Fruit fly (Drosophila melanogaster): Measurements from ENCODE around the gene Ggt-1.

Ggt-1 gene

DNA sequence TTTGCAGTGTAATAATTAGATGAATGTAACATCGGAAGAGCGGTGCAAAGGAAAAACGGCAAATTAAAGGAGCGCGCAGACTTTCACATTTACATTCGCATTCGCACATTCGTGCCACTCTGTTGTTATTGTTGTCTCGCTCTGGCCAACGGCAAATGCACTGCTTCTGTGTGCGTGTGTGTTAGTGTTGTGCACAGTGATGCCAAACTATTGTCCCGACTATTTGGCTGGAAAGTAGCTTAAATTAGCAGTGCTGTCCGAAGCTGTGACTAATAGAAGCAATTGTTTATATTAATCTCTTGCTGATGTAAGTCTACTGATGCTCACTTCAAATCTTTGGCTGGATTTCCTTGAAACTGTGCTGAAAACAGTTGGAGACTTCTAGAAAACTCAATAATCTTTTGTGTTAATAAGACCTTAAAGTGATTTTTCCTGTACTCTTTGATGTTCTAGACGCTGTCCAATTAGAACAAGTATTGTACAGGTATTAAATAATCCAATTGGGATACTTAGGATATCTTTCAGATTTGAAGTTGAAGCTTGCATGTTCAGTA, 3.7 kb upstream of the Ggt-1 start (continued):
- peak; percentile 2 for TF ChIP-seq CG13775 (GFP tag; optimal IDR thresholded peaks at IDR 0.05)
- TF ChIP-seq bowl (GFP tag; IDR thresholded peaks at IDR 0.05), result no peak
- TF ChIP-seq unpg (GFP tag; optimal IDR thresholded peaks at IDR 0.05), result peak; percentile 0
- TF ChIP-seq Ets65A (GFP tag), result peak; percentile 58
- no peak for TF ChIP-seq D19B (GFP tag; optimal IDR thresholded peaks at IDR 0.05)
- TF ChIP-seq zen (tag; optimal IDR thresholded peaks at IDR 0.05), result no peak
- peak; percentile 90 for TF ChIP-seq cg (GFP tag; optimal IDR thresholded peaks at IDR 0.05)
- TF ChIP-seq CG9817 (tag; optimal IDR thresholded peaks at IDR 0.05), result peak; percentile 15
- peak; percentile 12 for TF ChIP-seq shn (GFP tag; optimal IDR thresholded peaks at IDR 0.05)
- TF ChIP-seq slbo (GFP tag; IDR thresholded peaks at IDR 0.05), result peak; percentile 45; the same call in 1 of the 2 replicates
- peak; percentile 63 to 93 for TF ChIP-seq insv (GFP tag; optimal IDR thresholded peaks at IDR 0.05)
- TF ChIP-seq ash1 (GFP tag; optimal IDR thresholded peaks at IDR 0.05), result no peak
- TF ChIP-seq CG11504 (tag; optimal IDR thresholded peaks at IDR 0.05), result peak; percentile 32
- TF ChIP-seq CG17361 (GFP tag; IDR thresholded peaks at IDR 0.05), result peak; percentile 34; the same call in 1 of the 3 replicates
- TF ChIP-seq Trl (optimal IDR thresholded peaks at IDR 0.05), result no peak
- TF ChIP-seq Trl (GFP tag; optimal IDR thresholded peaks at IDR 0.05), result peak; percentile 8
- no peak for TF ChIP-seq Optix (GFP tag; IDR thresholded peaks at IDR 0.05)
- TF ChIP-seq zf30C (GFP tag; optimal IDR thresholded peaks at IDR 0.05), result peak; percentile 24
- TF ChIP-seq Nf-YC (tag; optimal IDR thresholded peaks at IDR 0.05), result peak; percentile 22
- peak; percentile 6 for TF ChIP-seq nmo (GFP tag; optimal IDR thresholded peaks at IDR 0.05)
- peak; percentile 37 for TF ChIP-seq CG30403 (GFP tag; optimal IDR thresholded peaks at IDR 0.05)
- TF ChIP-seq chinmo (GFP tag; IDR thresholded peaks at IDR 0.05; ENCODE audit: partially characterized antibody), result peak; percentile 63; the same call in 2 of the 4 replicates
- peak in 1 of 2 experiments; percentile 25 for TF ChIP-seq dpn (GFP tag; optimal IDR thresholded peaks at IDR 0.05)
- TF ChIP-seq Bdp1 (GFP tag; optimal IDR thresholded peaks at IDR 0.05), result no peak
- no peak for TF ChIP-seq sob (GFP tag; IDR thresholded peaks at IDR 0.05)
- TF ChIP-seq NC2β (GFP tag; optimal IDR thresholded peaks at IDR 0.05), result no peak
- peak; percentile 33; the same call in 1 of the 3 replicates for TF ChIP-seq zfh1 (GFP tag; IDR thresholded peaks at IDR 0.05)
- peak; percentile 27 for TF ChIP-seq Atf-2 (GFP tag; optimal IDR thresholded peaks at IDR 0.05)
- peak; percentile 39 for TF ChIP-seq CG1832 (GFP tag; optimal IDR thresholded peaks at IDR 0.05)
- peak; percentile 3 for TF ChIP-seq ind (GFP tag; optimal IDR thresholded peaks at IDR 0.05)
- TF ChIP-seq CG10209 (GFP tag; optimal IDR thresholded peaks at IDR 0.05), result peak; percentile 9
- TF ChIP-seq CG3995 (GFP tag; optimal IDR thresholded peaks at IDR 0.05), result peak; percentile 74
- TF ChIP-seq CG13424 (tag; optimal IDR thresholded peaks at IDR 0.05), result peak; percentile 16
- no peak for TF ChIP-seq twi (tag; optimal IDR thresholded peaks at IDR 0.05)
- TF ChIP-seq PHDP (tag; optimal IDR thresholded peaks at IDR 0.05), result no peak
- TF ChIP-seq lola (GFP tag; optimal IDR thresholded peaks at IDR 0.05), result peak in 1 of 3 experiments; percentile 19
- TF ChIP-seq stc (GFP tag; IDR thresholded peaks at IDR 0.05), result no peak
- no peak for TF ChIP-seq hb (GFP tag; IDR thresholded peaks at IDR 0.05; ENCODE audit: partially characterized antibody)
- peak; percentile 52 for TF ChIP-seq CG2120 (GFP tag; optimal IDR thresholded peaks at IDR 0.05)
- peak; percentile 13 for TF ChIP-seq CG12769 (tag; optimal IDR thresholded peaks at IDR 0.05)
- TF ChIP-seq CG17385 (GFP tag; optimal IDR thresholded peaks at IDR 0.05), result peak; percentile 10
- TF ChIP-seq Ada2b (GFP tag; IDR thresholded peaks at IDR 0.05), result peak; percentile 22; the same call in 1 of the 2 replicates
- TF ChIP-seq CG8089 (GFP tag; optimal IDR thresholded peaks at IDR 0.05), result peak; percentile 1
- TF ChIP-seq CG7786 (GFP tag; optimal IDR thresholded peaks at IDR 0.05), result peak; percentile 6
- no peak for TF ChIP-seq cas (GFP tag; IDR thresholded peaks at IDR 0.05)
- TF ChIP-seq Chrac-16 (GFP tag; optimal IDR thresholded peaks at IDR 0.05), result no peak
- TF ChIP-seq Sry-δ (GFP tag; optimal IDR thresholded peaks at IDR 0.05), result peak; percentile 6
- TF ChIP-seq pzg (GFP tag; optimal IDR thresholded peaks at IDR 0.05), result peak; percentile 5
- no peak for TF ChIP-seq MESR4 (GFP tag; optimal IDR thresholded peaks at IDR 0.05)
- peak; percentile 22 for TF ChIP-seq Deaf1 (tag; optimal IDR thresholded peaks at IDR 0.05)

Measured in whole organism, embryonic.